Fruit fly (Drosophila melanogaster): Measurements from ENCODE around the gene CG4119.

DNA sequence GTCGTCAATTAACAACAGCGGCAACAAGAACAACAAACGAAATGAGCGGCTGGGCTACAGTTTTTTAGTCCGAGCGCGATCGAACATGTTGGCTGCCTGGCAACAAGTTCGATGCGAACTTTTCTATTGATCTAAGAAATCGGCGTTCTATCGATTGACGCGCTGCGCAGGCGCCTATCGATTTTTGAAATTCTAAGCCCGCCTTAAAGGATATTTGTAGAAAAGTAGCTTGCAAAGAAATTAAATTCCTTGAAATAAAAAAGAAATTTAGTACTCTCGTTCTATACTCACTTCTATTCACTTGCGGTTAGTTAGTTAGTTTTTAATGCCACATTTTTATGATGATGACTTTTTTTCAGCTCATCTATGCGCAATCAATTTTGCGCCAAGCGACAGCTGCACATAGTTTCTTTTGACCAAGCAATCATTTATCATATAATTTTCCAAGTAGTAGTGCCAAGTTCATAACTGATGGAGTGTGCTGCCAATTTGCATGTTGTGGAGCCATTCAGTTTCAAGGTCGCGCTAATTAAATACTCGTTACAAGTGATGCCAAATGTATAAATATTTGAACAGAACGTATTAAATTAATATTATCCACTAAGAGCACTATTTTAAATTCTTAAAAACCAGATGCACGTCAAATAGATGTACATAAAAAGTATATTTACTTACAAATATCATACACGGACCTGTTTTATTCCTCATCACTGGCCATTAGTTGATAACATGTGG lies 14.2 kb downstream of the CG4119 start, which contains the start of the genes Tre1 and Gr5a:
- TF ChIP-seq ttk (optimal IDR thresholded peaks at IDR 0.05), result no peak
- no peak for TF ChIP-seq h (optimal IDR thresholded peaks at IDR 0.05)
- TF ChIP-seq Myc (optimal IDR thresholded peaks at IDR 0.05), result no peak

Measured in Kc167 (cell line).